Worm (Caenorhabditis elegans) whole organism, mixed stage, embryonic: ENCODE results near the gene nhr-25.

ENCODE experiments used
- elt-3 ChIP-seq: fragments of 150-350 bp; optimal IDR thresholded peaks from 2 replicates; lab custom pipeline; 2014; ENCODE audit warnings: missing biosample characterization, missing genetic modification characterization
- nhr-28 ChIP-seq: fragments of 150-350 bp; optimal IDR thresholded peaks from 2 replicates; lab custom pipeline; 2014; ENCODE audit warnings: missing biosample characterization, missing genetic modification characterization
- pha-4 ChIP-seq: fragments of 150-350 bp; optimal IDR thresholded peaks from 2 replicates; lab custom pipeline; 2018; ENCODE audit warnings: missing biosample characterization, missing genetic modification reagents, missing genetic modification characterization
- unc-62 ChIP-seq: fragments of 150-350 bp; optimal IDR thresholded peaks from 2 replicates; lab custom pipeline; 2014; ENCODE audit warnings: missing biosample characterization, missing genetic modification reagents, missing genetic modification characterization

DNA sequence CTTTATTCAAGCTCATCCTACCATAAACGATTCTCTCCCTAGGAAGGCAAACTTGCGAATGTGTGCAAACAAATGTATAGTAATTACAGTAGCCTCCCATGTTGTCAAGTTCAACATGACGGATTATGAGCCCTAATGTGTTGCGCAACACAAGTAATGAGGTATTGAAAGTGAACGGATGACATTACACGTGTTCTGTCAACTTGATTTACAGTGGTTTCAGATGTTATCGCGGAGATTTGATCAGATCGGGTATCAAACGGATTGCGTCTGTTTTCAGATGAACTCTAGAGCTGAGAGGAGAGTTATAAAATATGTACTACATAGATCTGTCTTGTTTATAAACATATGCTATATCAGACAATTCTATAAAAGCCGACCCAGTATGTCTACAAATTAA lies 6.0 kb upstream of the nhr-25 start:
- no peak for TF ChIP-seq elt-3 (tag; lab: Kevin White, UChicago)
- no peak for TF ChIP-seq pha-4 (tag; lab: Kevin White, UChicago)
- TF ChIP-seq nhr-28 = no peak
- peak; percentile 37 for TF ChIP-seq unc-62 (GFP tag; lab: Kevin White, UChicago)
